Worm (Caenorhabditis elegans): ENCODE results near the gene pola-1.
A peak's percentile ranks its signal among the peaks of the same experiment; 100 is the strongest.

- TF ChIP-seq T22C8.4 (GFP tag; IDR thresholded peaks at IDR 0.05) (no peak), flt-1 (GFP tag; IDR thresholded peaks at IDR 0.05) (no peak), ztf-29 (GFP tag; IDR thresholded peaks at IDR 0.05) (0 out of 2 replicates have a peak, but pooled peaks have one; percentile 29), ref-1 (GFP tag; conservative IDR thresholded peaks at IDR 0.05) (no peak), ztf-23 (GFP tag; IDR thresholded peaks at IDR 0.05) (no peak), med-1 (GFP tag; optimal IDR thresholded peaks at IDR 0.05; ENCODE audit: insufficient read depth) (no peak), klf-2 (GFP tag; conservative IDR thresholded peaks at IDR 0.05) (no peak)
Observed at ce11 chrIII:11194123-11194522, 51.9 kb downstream of the pola-1 start.
